Worm (Caenorhabditis elegans): ENCODE measurements around the gene lite-1.

- TF ChIP-seq cog-1 (tag; optimal IDR thresholded peaks at IDR 0.05) (no peak), klf-2 (GFP tag; conservative IDR thresholded peaks at IDR 0.05) (no peak), flt-1 (GFP tag; IDR thresholded peaks at IDR 0.05) (no peak), ztf-29 (GFP tag; IDR thresholded peaks at IDR 0.05) (no peak)
These were observed 25.2 kb downstream of the lite-1 start for ce11 chrX:6205325-6205724.
